Worm (Caenorhabditis elegans) whole organism, L4 larva: ENCODE measurements around the gene talp-3.

Experiments used
- F37D6.2 ChIP-seq: sonication (generic microtip); optimal IDR thresholded peaks from 2 replicates; lab custom pipeline; 2016; ENCODE audit warnings: mild to moderate bottlenecking, missing genetic modification characterization, missing compliant biosample characterization
- Y75B8A.6 ChIP-seq: fragments of 200-800 bp; sonication (Bioruptor generic); IDR thresholded peaks from 2 replicates; pipeline ENCODE4 v1.3.6; 2022; ENCODE audit warnings: missing genetic modification reagents, missing genetic modification characterization, missing compliant biosample characterization
- aha-1 ChIP-seq: fragments of 150-350 bp; peaks from one replicate; lab custom pipeline; 2014; ENCODE audit warnings: missing biosample characterization, missing genetic modification characterization
- arid-1 ChIP-seq: fragments of 200-800 bp; sonication (Bioruptor generic); conservative IDR thresholded peaks from 2 replicates; pipeline ENCODE4 v1.3.6; 2022; ENCODE audit warnings: missing genetic modification reagents, missing genetic modification characterization, missing compliant biosample characterization
- attf-4 ChIP-seq: sonication (generic microtip); optimal IDR thresholded peaks from 3 replicates; lab custom pipeline; 2017; ENCODE audit warnings: missing biosample characterization, missing genetic modification characterization
- ceh-32 ChIP-seq: sonication (generic microtip); optimal IDR thresholded peaks from 2 replicates; lab custom pipeline; 2016; ENCODE audit warnings: mild to moderate bottlenecking, missing genetic modification characterization, missing compliant biosample characterization; ENCODE audit not compliant: poor library complexity
- ceh-62 ChIP-seq: sonication (generic microtip); optimal IDR thresholded peaks from 2 replicates; lab custom pipeline; 2017; ENCODE audit warnings: missing biosample characterization, missing genetic modification characterization
- cey-2 ChIP-seq: sonication (generic microtip); optimal IDR thresholded peaks from 3 replicates; lab custom pipeline; 2017; ENCODE audit warnings: missing genetic modification characterization, mild to moderate bottlenecking, missing compliant biosample characterization, antibody characterized with exemption, borderline replicate concordance; ENCODE audit not compliant: insufficient read depth
- daf-16 ChIP-seq, 3 experiments: sonication (generic microtip); optimal IDR thresholded peaks; 2 replicates each; lab custom pipeline; 2016 to 2017; ENCODE audit warnings: missing genetic modification characterization in 3 of 3, missing genetic modification reagents in 3 of 3, mild to moderate bottlenecking in 2 of 3, missing compliant biosample characterization in 2 of 3, missing biosample characterization in 1 of 3, moderate library complexity in 1 of 3
- dmd-6 ChIP-seq: fragments of 200-800 bp; sonication (Bioruptor generic); IDR thresholded peaks from 2 replicates; pipeline ENCODE4 v1.3.6; 2022; ENCODE audit warnings: missing genetic modification reagents, missing genetic modification characterization, missing compliant biosample characterization
- dmd-9 ChIP-seq: fragments of 200-800 bp; sonication (Bioruptor generic); IDR thresholded peaks from 2 replicates; pipeline ENCODE4 v1.3.6; 2022; ENCODE audit warnings: missing genetic modification reagents, missing genetic modification characterization, missing compliant biosample characterization
- dve-1 ChIP-seq: sonication (generic microtip); optimal IDR thresholded peaks from 2 replicates; lab custom pipeline; 2017; ENCODE audit warnings: antibody characterized with exemption, mild to moderate bottlenecking, missing genetic modification characterization, missing compliant biosample characterization; ENCODE audit not compliant: insufficient read depth
- egl-27 ChIP-seq: sonication (generic microtip); optimal IDR thresholded peaks from 3 replicates; lab custom pipeline; 2017; ENCODE audit warnings: missing biosample characterization, missing genetic modification reagents, missing genetic modification characterization
- gei-8 ChIP-seq: fragments of 200-800 bp; sonication (Bioruptor generic); optimal IDR thresholded peaks from 2 replicates; lab custom pipeline; 2018; ENCODE audit warnings: mild to moderate bottlenecking, missing genetic modification characterization, missing compliant biosample characterization
- hif-1 ChIP-seq, 2 experiments: sonication (generic microtip); optimal IDR thresholded peaks; 2 replicates each; lab custom pipeline; 2016 to 2017; ENCODE audit warnings: missing compliant biosample characterization in 2 of 2, missing genetic modification characterization in 2 of 2, missing genetic modification reagents in 2 of 2, missing genotype in 2 of 2, mild to moderate bottlenecking in 1 of 2
- hlh-11 ChIP-seq: fragments of 200-800 bp; sonication (Bioruptor generic); optimal IDR thresholded peaks from 2 replicates; lab custom pipeline; 2018; ENCODE audit warnings: mild to moderate bottlenecking, missing genetic modification characterization, missing compliant biosample characterization
- hlh-30 ChIP-seq: sonication (generic microtip); optimal IDR thresholded peaks from 2 replicates; lab custom pipeline; 2017; ENCODE audit warnings: antibody characterized with exemption, mild to moderate bottlenecking, missing genetic modification characterization, missing compliant biosample characterization; ENCODE audit not compliant: insufficient read depth
- lin-1 ChIP-seq: fragments of 200-800 bp; sonication (Bioruptor generic); IDR thresholded peaks from 2 replicates; pipeline ENCODE4 v1.3.6; 2022; ENCODE audit warnings: missing genetic modification reagents, missing genetic modification characterization, missing compliant biosample characterization
- lir-3 ChIP-seq: sonication (generic microtip); optimal IDR thresholded peaks from 2 replicates; lab custom pipeline; 2016; ENCODE audit warnings: mild to moderate bottlenecking, missing genetic modification characterization, missing compliant biosample characterization
- lsy-2 ChIP-seq, 2 experiments: fragments of 150-350 bp in 1 of 2; sonication (generic microtip) in 1 of 2; optimal IDR thresholded peaks; 2 replicates each; lab custom pipeline; 2014 to 2017; ENCODE audit warnings: missing biosample characterization in 2 of 2, missing genetic modification characterization in 2 of 2
- mdl-1 ChIP-seq, 2 experiments: fragments of 150-350 bp in 1 of 2; sonication (generic microtip) in 1 of 2; optimal IDR thresholded peaks; 2 replicates each; lab custom pipeline; 2014 to 2017; ENCODE audit warnings: missing biosample characterization in 2 of 2, missing genetic modification characterization in 2 of 2
- mep-1 ChIP-seq: fragments of 150-350 bp; sonication (generic microtip); optimal IDR thresholded peaks from 3 replicates; lab custom pipeline; 2014; ENCODE audit warnings: missing biosample characterization, missing genetic modification characterization
- nhr-10 ChIP-seq: fragments of 150-350 bp; optimal IDR thresholded peaks from 2 replicates; lab custom pipeline; 2014; ENCODE audit warnings: missing biosample characterization, missing genetic modification characterization
- nhr-11 ChIP-seq: fragments of 150-350 bp; optimal IDR thresholded peaks from 2 replicates; lab custom pipeline; 2014; ENCODE audit warnings: missing biosample characterization, missing genetic modification characterization
- nhr-28 ChIP-seq: fragments of 150-350 bp; optimal IDR thresholded peaks from 2 replicates; lab custom pipeline; 2014; ENCODE audit warnings: missing biosample characterization, missing genetic modification characterization
- nhr-77 ChIP-seq: fragments of 150-350 bp; optimal IDR thresholded peaks from 2 replicates; lab custom pipeline; 2014; ENCODE audit warnings: missing biosample characterization, missing genetic modification characterization
- pha-4 ChIP-seq, 2 experiments: fragments of 150-350 bp in 1 of 2; fragments of 200-800 bp in 1 of 2; sonication (Bioruptor generic) in 1 of 2; IDR thresholded peaks in 1 of 2; optimal IDR thresholded peaks in 1 of 2; 2 replicates each; pipeline versions ENCODE4 v1.3.6 to Lab custom; 2014 to 2022; ENCODE audit warnings: missing genetic modification characterization in 2 of 2, missing genetic modification reagents in 2 of 2, missing biosample characterization in 1 of 2, missing compliant biosample characterization in 1 of 2
- pqm-1 ChIP-seq: sonication (generic microtip); optimal IDR thresholded peaks from 2 replicates; lab custom pipeline; 2017; ENCODE audit warnings: missing biosample characterization, missing genetic modification characterization
- snpc-1.2 ChIP-seq: fragments of 200-800 bp; sonication (Bioruptor generic); IDR thresholded peaks from 2 replicates; pipeline ENCODE4 v1.3.6; 2022; ENCODE audit warnings: missing genetic modification reagents, missing genetic modification characterization, missing compliant biosample characterization
- unc-62 ChIP-seq, 3 experiments: fragments of 150-350 bp in 1 of 3; sonication (generic microtip); optimal IDR thresholded peaks in 2 of 3; peaks in 1 of 3; 1 replicate in 1 of 3; 2 replicates in 2 of 3; lab custom pipeline; 2014 to 2017; ENCODE audit warnings: missing biosample characterization in 3 of 3, missing genetic modification characterization in 3 of 3, missing genetic modification reagents in 3 of 3, missing genotype in 1 of 3

The talp-3 gene

ce11 chrIV:14609774-14610173 lies 43.4 kb downstream of the talp-3 start (continued):
- TF ChIP-seq mep-1 (tag; lab: Kevin White, UChicago) (peak; percentile 36), pqm-1 (tag; lab: Kevin White, UChicago) (peak; percentile 12)
- TF ChIP-seq, all 104 proteins: peak for 16

ce11 chrIV:14608605-14609004 lies 44.6 kb downstream of the talp-3 start:
- no peak for TF ChIP-seq nhr-10
- no peak for TF ChIP-seq ceh-32 (tag; lab: Kevin White, UChicago)
- no peak for TF ChIP-seq snpc-1.2 (GFP tag; lab: Robert Waterston, UW)
- no peak for TF ChIP-seq gei-8

ce11 chrIV:14606469-14606868 lies 46.7 kb downstream of the talp-3 start:
- TF ChIP-seq mep-1 (tag; lab: Kevin White, UChicago) (peak; percentile 7), hif-1 (tag; optimal IDR thresholded peaks at IDR 0.05; lab: Kevin White, UChicago) (peak in 1 of 2 experiments; percentile 84), nhr-28 (tag; lab: Kevin White, UChicago) (no peak), nhr-11 (tag; lab: Kevin White, UChicago) (peak; percentile 60), dmd-6 (GFP tag; lab: Robert Waterston, UW) (peak; percentile 48; the same call in 1 of the 2 replicates), daf-16 (GFP tag; optimal IDR thresholded peaks at IDR 0.05; lab: Kevin White, UChicago) (no peak), daf-16 (tag; optimal IDR thresholded peaks at IDR 0.05; lab: Kevin White, UChicago) (peak; percentile 27), mdl-1 (tag; optimal IDR thresholded peaks at IDR 0.05; lab: Kevin White, UChicago) (peak; percentile 12 to 39), hlh-11 (tag; lab: Kevin White, UChicago) (peak; percentile 53), aha-1 (tag; lab: Kevin White, UChicago) (peak; percentile 62), dve-1 (tag; lab: Kevin White, UChicago) (peak; percentile 16), attf-4 (tag; lab: Kevin White, UChicago) (no peak), lsy-2 (tag; optimal IDR thresholded peaks at IDR 0.05; lab: Kevin White, UChicago) (peak in 1 of 2 experiments; percentile 31), nhr-77 (tag; lab: Kevin White, UChicago) (no peak), lin-1 (no peak), hlh-30 (tag; lab: Kevin White, UChicago) (peak; percentile 40)
- TF ChIP-seq, all 104 proteins: peak for 11

ce11 chrIV:14605143-14605542 lies 48.0 kb downstream of the talp-3 start:
- TF ChIP-seq Y75B8A.6 (GFP tag; lab: Robert Waterston, UW) (no peak), attf-4 (tag; lab: Kevin White, UChicago) (no peak), dmd-9 (GFP tag; lab: Robert Waterston, UW) (no peak), F37D6.2 (no peak), snpc-1.2 (GFP tag; lab: Robert Waterston, UW) (no peak), aha-1 (tag; lab: Kevin White, UChicago) (peak; percentile 83), arid-1 (GFP tag; lab: Robert Waterston, UW) (no peak), unc-62 (GFP tag; optimal IDR thresholded peaks at IDR 0.05 in 1 of 2; lab: Kevin White, UChicago) (peak in 1 of 2 experiments; percentile 74), unc-62 (tag; optimal IDR thresholded peaks at IDR 0.05; lab: Kevin White, UChicago) (no peak), ceh-62 (tag; lab: Kevin White, UChicago) (no peak), lir-3 (tag; lab: Kevin White, UChicago) (no peak), dve-1 (tag; lab: Kevin White, UChicago) (peak; percentile 33)
- TF ChIP-seq, all 104 proteins: peak for 3

ce11 chrIV:14603022-14603421 lies 50.2 kb downstream of the talp-3 start:
- TF ChIP-seq unc-62 (GFP tag; optimal IDR thresholded peaks at IDR 0.05 in 1 of 2; lab: Kevin White, UChicago): peak in 1 of 2 experiments; percentile 78
- TF ChIP-seq unc-62 (tag; optimal IDR thresholded peaks at IDR 0.05; lab: Kevin White, UChicago): no peak
- TF ChIP-seq cey-2: no peak
- TF ChIP-seq egl-27 (tag; lab: Kevin White, UChicago): no peak
- no peak for TF ChIP-seq pha-4 (GFP tag; IDR thresholded peaks at IDR 0.05; lab: Robert Waterston, UW)
- no peak for TF ChIP-seq pha-4 (tag; optimal IDR thresholded peaks at IDR 0.05; lab: Kevin White, UChicago)
- TF ChIP-seq nhr-77 (tag; lab: Kevin White, UChicago): no peak
- TF ChIP-seq dmd-6 (GFP tag; lab: Robert Waterston, UW): peak; percentile 22; the same call in 1 of the 2 replicates
- TF ChIP-seq, all 104 proteins: peak for 2
